Worm (Caenorhabditis elegans) whole organism, L1 larva: ENCODE measurements around the gene sel-2.

Experiments
- alr-1 ChIP-seq: fragments of 200-800 bp; sonication (Bioruptor generic); optimal IDR thresholded peaks from 2 replicates; lab custom pipeline; 2018; ENCODE audit warnings: borderline replicate concordance, mild to moderate bottlenecking, missing genetic modification characterization, missing compliant biosample characterization
- ama-1 ChIP-seq: fragments of 150-350 bp; optimal IDR thresholded peaks from 2 replicates; lab custom pipeline; 2014
- blmp-1 ChIP-seq: fragments of 150-350 bp; optimal IDR thresholded peaks from 2 replicates; lab custom pipeline; 2014; ENCODE audit warnings: missing biosample characterization, missing genetic modification characterization
- ceh-82 ChIP-seq, 3 experiments: fragments of 150-350 bp in 1 of 3; sonication (generic microtip) in 2 of 3; optimal IDR thresholded peaks; 2 replicates each; lab custom pipeline; 2014 to 2017; ENCODE audit warnings: missing biosample characterization in 3 of 3, missing genetic modification characterization in 3 of 3
- lin-39 ChIP-seq: fragments of 150-350 bp; optimal IDR thresholded peaks from 2 replicates; lab custom pipeline; 2014; ENCODE audit warnings: missing biosample characterization, missing genetic modification reagents, missing genetic modification characterization
- nhr-11 ChIP-seq: fragments of 150-350 bp; optimal IDR thresholded peaks from 2 replicates; lab custom pipeline; 2014; ENCODE audit warnings: missing biosample characterization, missing genetic modification characterization
- nhr-76 ChIP-seq: sonication (generic microtip); optimal IDR thresholded peaks from 2 replicates; lab custom pipeline; 2017; ENCODE audit warnings: missing biosample characterization, missing genetic modification characterization
- zag-1 ChIP-seq: fragments of 150-350 bp; optimal IDR thresholded peaks from 2 replicates; lab custom pipeline; 2014; ENCODE audit warnings: missing biosample characterization, missing genetic modification characterization

DNA sequence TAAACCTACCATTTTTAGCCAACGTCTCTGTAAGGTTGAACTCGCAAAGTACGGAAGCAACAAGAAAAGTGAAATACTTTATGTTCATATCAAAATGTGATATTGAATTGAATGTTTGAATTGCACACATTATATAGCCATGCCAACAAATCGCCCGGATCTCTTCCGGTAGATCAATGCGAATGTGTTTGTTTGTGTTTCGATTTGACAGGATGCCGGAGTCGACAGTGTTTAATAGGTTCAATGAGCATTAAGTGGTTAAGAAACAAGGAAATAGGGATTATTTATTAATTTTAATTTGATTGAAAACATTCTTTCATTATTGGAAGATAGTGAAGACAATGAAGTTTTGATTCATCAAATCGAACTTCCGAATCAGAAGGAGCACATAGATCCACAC, 34.1 kb upstream of the sel-2 start, which contains the start of gene pqn-29:
- TF ChIP-seq alr-1 (tag; lab: Kevin White, UChicago) (no peak), nhr-76 (tag; lab: Kevin White, UChicago) (no peak), nhr-11 (no peak), ama-1 (lab: Kevin White, UChicago) (no peak), zag-1 (tag; lab: Kevin White, UChicago) (no peak), blmp-1 (no peak), ceh-82 (tag; optimal IDR thresholded peaks at IDR 0.05; lab: Kevin White, UChicago) (no peak), lin-39 (tag; lab: Kevin White, UChicago) (no peak)
